Fruit fly (Drosophila melanogaster): ENCODE results near the gene Myb.

The Myb gene

DNA sequence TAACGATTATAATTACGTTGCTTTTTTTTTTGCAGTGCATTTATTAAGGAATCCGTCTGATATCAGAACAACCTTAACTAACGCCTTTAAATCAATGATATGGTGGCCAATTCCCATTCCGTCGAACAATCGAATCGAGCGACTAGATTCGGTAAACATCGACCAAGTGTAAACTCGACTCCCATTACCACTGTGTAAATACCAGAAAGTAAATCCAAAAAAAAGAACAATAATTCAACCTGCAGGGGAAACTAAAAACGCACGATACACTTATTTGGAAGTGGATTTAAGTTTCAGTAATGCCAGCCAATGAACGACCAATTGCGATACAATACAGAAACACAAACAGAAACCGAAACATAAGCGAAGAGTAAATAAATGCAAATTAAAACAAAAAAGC is 52.1 kb downstream of the Myb start:
- no peak for TF ChIP-seq CG8478 (optimal IDR thresholded peaks at IDR 0.05)
- peak in 1 of 2 experiments; percentile 6 for TF ChIP-seq dpn (GFP tag; optimal IDR thresholded peaks at IDR 0.05)
- TF ChIP-seq CG3726 (GFP tag; IDR thresholded peaks at IDR 0.05) = no peak
- peak; percentile 61 for TF ChIP-seq sens (GFP tag)
- peak; percentile 10 for TF ChIP-seq bab2 (GFP tag; optimal IDR thresholded peaks at IDR 0.05)
- peak; percentile 3 for TF ChIP-seq CG15514 (GFP tag; optimal IDR thresholded peaks at IDR 0.05)
- TF ChIP-seq Rfx (GFP tag; IDR thresholded peaks at IDR 0.05) = peak; percentile 40; the same call in 1 of the 2 replicates
- TF ChIP-seq Hmr (GFP tag; optimal IDR thresholded peaks at IDR 0.05) = peak; percentile 49
- TF ChIP-seq lab (GFP tag; optimal IDR thresholded peaks at IDR 0.05) = peak; percentile 22
- no peak for TF ChIP-seq sens-2 (GFP tag; IDR thresholded peaks at IDR 0.05)
- no peak for TF ChIP-seq CG9797 (GFP tag; optimal IDR thresholded peaks at IDR 0.05)
- peak; percentile 69 for TF ChIP-seq Med (GFP tag)
- TF ChIP-seq CG12659 (GFP tag; optimal IDR thresholded peaks at IDR 0.05) = peak; percentile 5
- peak; percentile 78 for TF ChIP-seq Ets65A (GFP tag)
- peak; percentile 17 for TF ChIP-seq BtbVII (GFP tag; optimal IDR thresholded peaks at IDR 0.05)
- peak; percentile 25; the same call in 1 of the 2 replicates for TF ChIP-seq sob (GFP tag; IDR thresholded peaks at IDR 0.05)
- no peak for TF ChIP-seq disco-r (GFP tag; optimal IDR thresholded peaks at IDR 0.05)
- TF ChIP-seq MTF-1 (GFP tag; optimal IDR thresholded peaks at IDR 0.05; ENCODE audit: borderline replicate concordance) = peak; percentile 6
- no peak for TF ChIP-seq CG8290 (GFP tag; optimal IDR thresholded peaks at IDR 0.05)
- TF ChIP-seq CG8290 (tag; optimal IDR thresholded peaks at IDR 0.05) = peak in 1 of 2 experiments; percentile 45
- peak; percentile 24 for TF ChIP-seq CG1233 (GFP tag; optimal IDR thresholded peaks at IDR 0.05)
- TF ChIP-seq PHDP (tag; optimal IDR thresholded peaks at IDR 0.05) = peak; percentile 11
- TF ChIP-seq CG2678 (tag; optimal IDR thresholded peaks at IDR 0.05) = peak; percentile 21
- peak; percentile 7 for TF ChIP-seq CG2120 (GFP tag; optimal IDR thresholded peaks at IDR 0.05)
- TF ChIP-seq Fer1 (GFP tag; optimal IDR thresholded peaks at IDR 0.05) = peak; percentile 21
- peak; percentile 46 for TF ChIP-seq CG13296 (GFP tag; optimal IDR thresholded peaks at IDR 0.05)
- TF ChIP-seq CG6765 (GFP tag; optimal IDR thresholded peaks at IDR 0.05) = peak; percentile 6
- TF ChIP-seq HmgZ (tag; optimal IDR thresholded peaks at IDR 0.05) = no peak
- peak; percentile 34 for TF ChIP-seq caup (GFP tag; optimal IDR thresholded peaks at IDR 0.05; ENCODE audit: severe bottlenecking)
- peak; percentile 17 for TF ChIP-seq sd (tag; optimal IDR thresholded peaks at IDR 0.05)
- peak; percentile 11 for TF ChIP-seq CG6854 (GFP tag; optimal IDR thresholded peaks at IDR 0.05)
